Fruit fly (Drosophila melanogaster): ENCODE data around the gene atk.
A peak's percentile ranks its signal among the peaks of the same experiment; 100 is the strongest.

The atk gene

DNA sequence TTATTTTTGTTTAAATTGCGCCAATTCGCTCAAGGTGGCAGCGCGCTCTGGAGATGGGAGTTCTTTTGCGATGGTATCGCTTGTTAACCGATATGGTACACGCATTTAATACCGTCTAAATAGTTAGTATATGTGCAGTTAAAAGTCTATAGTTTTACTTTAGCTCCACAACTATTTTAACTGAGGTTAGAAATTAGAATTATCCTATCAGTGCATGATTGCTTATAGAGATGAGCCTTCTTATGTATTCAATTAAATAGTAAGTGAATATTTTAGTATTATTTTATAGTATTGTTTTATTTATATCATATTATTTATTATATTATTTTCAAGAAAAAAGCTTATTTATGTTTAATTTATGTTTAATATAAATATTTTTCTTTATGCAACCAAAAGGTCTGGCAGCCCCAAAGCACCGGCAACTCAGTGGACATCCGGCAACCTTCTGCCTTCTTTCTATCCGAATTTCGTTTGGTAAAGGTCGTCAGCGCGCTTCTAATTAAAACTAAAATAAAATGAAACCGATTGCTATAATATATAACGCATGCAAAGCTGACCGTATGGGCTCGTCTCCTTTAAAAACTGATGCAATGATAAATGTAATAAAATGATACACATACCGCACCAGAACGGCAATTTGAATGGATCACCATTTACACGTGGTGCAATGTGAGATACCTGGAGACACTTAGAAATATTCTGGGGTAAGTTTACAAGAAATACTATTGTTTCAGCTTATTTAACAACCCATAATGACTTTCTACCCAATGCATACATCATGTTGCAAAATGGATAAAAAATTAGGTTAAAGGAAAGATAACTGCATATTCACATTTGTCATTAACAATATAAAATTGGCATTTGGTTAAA, 11.6 kb downstream of the atk start, which contains the start of gene CG5199 (continued):
- peak; percentile 72 for TF ChIP-seq Chrac-16 (GFP tag; optimal IDR thresholded peaks at IDR 0.05)
- TF ChIP-seq Atf3 (GFP tag; optimal IDR thresholded peaks at IDR 0.05): no peak
- TF ChIP-seq zfh2 (GFP tag; optimal IDR thresholded peaks at IDR 0.05): peak; percentile 53
- TF ChIP-seq CG9727 (GFP tag; optimal IDR thresholded peaks at IDR 0.05): peak; percentile 87
- TF ChIP-seq CG2116 (GFP tag; optimal IDR thresholded peaks at IDR 0.05): peak; percentile 37
- no peak for TF ChIP-seq CG6854 (GFP tag; optimal IDR thresholded peaks at IDR 0.05)
- peak; percentile 57; the same call in 1 of the 3 replicates for TF ChIP-seq CG11456 (GFP tag; IDR thresholded peaks at IDR 0.05)
- no peak; the same call in 1 of the 2 replicates for TF ChIP-seq seq (GFP tag; IDR thresholded peaks at IDR 0.05)
- TF ChIP-seq grau (tag; optimal IDR thresholded peaks at IDR 0.05): peak; percentile 76
- peak; percentile 82 for TF ChIP-seq Opbp (GFP tag; IDR thresholded peaks at IDR 0.05; ENCODE audit: partially characterized antibody)
- peak; percentile 25 for TF ChIP-seq CG1647 (GFP tag; optimal IDR thresholded peaks at IDR 0.05)
- peak; percentile 87 for TF ChIP-seq dm (GFP tag; optimal IDR thresholded peaks at IDR 0.05)
- TF ChIP-seq Bgb (GFP tag; IDR thresholded peaks at IDR 0.05; ENCODE audit: partially characterized antibody): peak; percentile 75
- no peak for TF ChIP-seq cas (GFP tag; IDR thresholded peaks at IDR 0.05)
- peak in 1 of 2 experiments; percentile 61 for TF ChIP-seq bsh (GFP tag; optimal IDR thresholded peaks at IDR 0.05)
- TF ChIP-seq CG14860 (GFP tag; IDR thresholded peaks at IDR 0.05; ENCODE audit: partially characterized antibody): peak; percentile 62; the same call in 2 of the 3 replicates
- peak; percentile 43 for TF ChIP-seq psq (GFP tag; optimal IDR thresholded peaks at IDR 0.05)
- peak; percentile 60; the same call in 1 of the 2 replicates for TF ChIP-seq sna (GFP tag; IDR thresholded peaks at IDR 0.05; ENCODE audit: partially characterized antibody)
- no peak for TF ChIP-seq dimm (GFP tag; IDR thresholded peaks at IDR 0.05)
- TF ChIP-seq rib (GFP tag; IDR thresholded peaks at IDR 0.05): no peak
- no peak for TF ChIP-seq Deaf1 (tag; optimal IDR thresholded peaks at IDR 0.05)
- peak; percentile 35 for TF ChIP-seq CG9797 (GFP tag; optimal IDR thresholded peaks at IDR 0.05)
- TF ChIP-seq bigmax (GFP tag; optimal IDR thresholded peaks at IDR 0.05): peak; percentile 63
- peak; percentile 41 for TF ChIP-seq CG17186 (GFP tag; optimal IDR thresholded peaks at IDR 0.05)
- TF ChIP-seq CG11093 (GFP tag; IDR thresholded peaks at IDR 0.05): peak; percentile 63; the same call in 2 of the 3 replicates
- TF ChIP-seq CG32767 (GFP tag; IDR thresholded peaks at IDR 0.05): peak; percentile 49; the same call in 1 of the 2 replicates
- 0 out of 2 replicates have a peak, but pooled peaks have one; percentile 28 for TF ChIP-seq Drgx (GFP tag; IDR thresholded peaks at IDR 0.05)
- TF ChIP-seq Stat92E (GFP tag; optimal IDR thresholded peaks at IDR 0.05): no peak
- TF ChIP-seq HLH4C (GFP tag; IDR thresholded peaks at IDR 0.05; ENCODE audit: partially characterized antibody): peak; percentile 61; the same call in 1 of the 3 replicates
- no peak for TF ChIP-seq Mad (GFP tag; optimal IDR thresholded peaks at IDR 0.05)
- TF ChIP-seq CG1832 (GFP tag; optimal IDR thresholded peaks at IDR 0.05): no peak
- TF ChIP-seq NK7.1 (GFP tag; optimal IDR thresholded peaks at IDR 0.05): no peak
- peak; percentile 58 for TF ChIP-seq Camta (GFP tag; optimal IDR thresholded peaks at IDR 0.05)
- no peak for TF ChIP-seq Lhr (GFP tag; optimal IDR thresholded peaks at IDR 0.05)
- no peak for TF ChIP-seq hth (optimal IDR thresholded peaks at IDR 0.05)
- peak; percentile 83 for TF ChIP-seq Dll (GFP tag; IDR thresholded peaks at IDR 0.05; ENCODE audit: partially characterized antibody)
- peak; percentile 25 for TF ChIP-seq Myb (GFP tag; optimal IDR thresholded peaks at IDR 0.05)
- TF ChIP-seq CG33213 (GFP tag; optimal IDR thresholded peaks at IDR 0.05): peak; percentile 12
- peak; percentile 36; the same call in 1 of the 2 replicates for TF ChIP-seq Rx (GFP tag; IDR thresholded peaks at IDR 0.05)
- no peak for TF ChIP-seq prd (optimal IDR thresholded peaks at IDR 0.05)
- TF ChIP-seq prd (GFP tag; IDR thresholded peaks at IDR 0.05): peak; percentile 85
- no peak for TF ChIP-seq CG10431 (GFP tag; optimal IDR thresholded peaks at IDR 0.05)
- TF ChIP-seq ci (GFP tag; IDR thresholded peaks at IDR 0.05): no peak
- no peak for TF ChIP-seq exex (tag; optimal IDR thresholded peaks at IDR 0.05)
- TF ChIP-seq mld (GFP tag; IDR thresholded peaks at IDR 0.05; ENCODE audit: partially characterized antibody): no peak
- no peak for TF ChIP-seq Nf-YA (GFP tag; IDR thresholded peaks at IDR 0.05)
- TF ChIP-seq CG3163 (GFP tag; optimal IDR thresholded peaks at IDR 0.05): no peak
- no peak for TF ChIP-seq CG16863 (GFP tag; optimal IDR thresholded peaks at IDR 0.05)
